Fruit fly (Drosophila melanogaster): ENCODE measurements around the gene RPA2.

RPA2 gene

dm6 chr2L:20944886-20945558 is 19.1 kb upstream of the RPA2 start (continued):
- no peak for TF ChIP-seq Dp (GFP tag; optimal IDR thresholded peaks at IDR 0.05)
- no peak for TF ChIP-seq hkb (optimal IDR thresholded peaks at IDR 0.05)
- TF ChIP-seq hkb (GFP tag; IDR thresholded peaks at IDR 0.05): no peak
- TF ChIP-seq unpg (GFP tag; optimal IDR thresholded peaks at IDR 0.05): peak; percentile 62
- peak; percentile 27 for TF ChIP-seq CG8944 (GFP tag; optimal IDR thresholded peaks at IDR 0.05)
- peak; percentile 62 for TF ChIP-seq CG7556 (GFP tag; optimal IDR thresholded peaks at IDR 0.05)
- TF ChIP-seq NfI (GFP tag; optimal IDR thresholded peaks at IDR 0.05): no peak
- no peak for TF ChIP-seq CG17186 (GFP tag; optimal IDR thresholded peaks at IDR 0.05)
- no peak; the same call in 1 of the 2 replicates for TF ChIP-seq chm (GFP tag; IDR thresholded peaks at IDR 0.05)
- no peak for TF ChIP-seq zen (tag; optimal IDR thresholded peaks at IDR 0.05)
- peak; percentile 17 for TF ChIP-seq oc (tag; optimal IDR thresholded peaks at IDR 0.05)
- TF ChIP-seq CG6272 (GFP tag; IDR thresholded peaks at IDR 0.05): no peak
- TF ChIP-seq CG14667 (GFP tag; IDR thresholded peaks at IDR 0.05): no peak
- TF ChIP-seq Elba2 (GFP tag; optimal IDR thresholded peaks at IDR 0.05): no peak
- no peak for TF ChIP-seq zfh2 (GFP tag; optimal IDR thresholded peaks at IDR 0.05)
- no peak for TF ChIP-seq Dbx (GFP tag; IDR thresholded peaks at IDR 0.05)
- TF ChIP-seq danr (GFP tag; IDR thresholded peaks at IDR 0.05): no peak
- TF ChIP-seq Sry-β (GFP tag; optimal IDR thresholded peaks at IDR 0.05): no peak
- TF ChIP-seq NK7.1 (GFP tag; optimal IDR thresholded peaks at IDR 0.05): no peak
- TF ChIP-seq CG16815 (GFP tag; optimal IDR thresholded peaks at IDR 0.05): no peak
- TF ChIP-seq kni (GFP tag; optimal IDR thresholded peaks at IDR 0.05): no peak
- peak; percentile 74 for TF ChIP-seq Ets65A (GFP tag)
- peak; percentile 9 for TF ChIP-seq run (tag; optimal IDR thresholded peaks at IDR 0.05)
- TF ChIP-seq hth (optimal IDR thresholded peaks at IDR 0.05): no peak
- no peak for TF ChIP-seq CG7271 (tag; optimal IDR thresholded peaks at IDR 0.05)
- TF ChIP-seq CG32767 (GFP tag; IDR thresholded peaks at IDR 0.05): peak; percentile 29; the same call in 1 of the 2 replicates
- TF ChIP-seq nerfin-1 (tag; optimal IDR thresholded peaks at IDR 0.05): peak; percentile 25
- no peak for TF ChIP-seq corto (GFP tag; optimal IDR thresholded peaks at IDR 0.05)
- TF ChIP-seq Doc3 (GFP tag; IDR thresholded peaks at IDR 0.05; ENCODE audit: partially characterized antibody): no peak
- no peak for TF ChIP-seq Usf (GFP tag; optimal IDR thresholded peaks at IDR 0.05)
- no peak for TF ChIP-seq CG12071 (GFP tag; optimal IDR thresholded peaks at IDR 0.05)
- TF ChIP-seq CG14441 (GFP tag; IDR thresholded peaks at IDR 0.05): no peak
- no peak for TF ChIP-seq CG34422 (GFP tag; IDR thresholded peaks at IDR 0.05)
- peak; percentile 53 for TF ChIP-seq org-1 (GFP tag; optimal IDR thresholded peaks at IDR 0.05)
- TF ChIP-seq CG6791 (GFP tag; IDR thresholded peaks at IDR 0.05; ENCODE audit: partially characterized antibody): peak; percentile 62; the same call in 1 of the 3 replicates
- TF ChIP-seq cad (GFP tag; optimal IDR thresholded peaks at IDR 0.05): no peak
- TF ChIP-seq tin (GFP tag; optimal IDR thresholded peaks at IDR 0.05): peak; percentile 32
- peak; percentile 30 for TF ChIP-seq CG17802 (tag; optimal IDR thresholded peaks at IDR 0.05)
- TF ChIP-seq bcd (GFP tag; optimal IDR thresholded peaks at IDR 0.05): peak; percentile 24
- no peak for TF ChIP-seq gcm2 (GFP tag; optimal IDR thresholded peaks at IDR 0.05)
- TF ChIP-seq CG12299 (tag; optimal IDR thresholded peaks at IDR 0.05): no peak
- TF ChIP-seq ac (GFP tag; optimal IDR thresholded peaks at IDR 0.05): no peak
- no peak for TF ChIP-seq CG18764 (GFP tag; optimal IDR thresholded peaks at IDR 0.05)
- peak in 1 of 3 experiments; percentile 41 for TF ChIP-seq lola (GFP tag; optimal IDR thresholded peaks at IDR 0.05)
- TF ChIP-seq slbo (GFP tag; IDR thresholded peaks at IDR 0.05): 0 out of 2 replicates have a peak, but pooled peaks have one; percentile 32
- TF ChIP-seq lbe (GFP tag; optimal IDR thresholded peaks at IDR 0.05): no peak
- TF ChIP-seq CG17612 (GFP tag; IDR thresholded peaks at IDR 0.05): no peak
- TF ChIP-seq CG15514 (GFP tag; optimal IDR thresholded peaks at IDR 0.05): peak; percentile 7
- TF ChIP-seq twi (tag; optimal IDR thresholded peaks at IDR 0.05): no peak
- TF ChIP-seq Eip74EF (GFP tag; optimal IDR thresholded peaks at IDR 0.05): peak in 1 of 2 experiments; percentile 22
